Fruit fly (Drosophila melanogaster): ENCODE data around the gene sowah.

The sowah gene

dm6 chr3L:12549471-12549870 lies 22.9 kb downstream of the sowah start:
- no peak for TF ChIP-seq fru (GFP tag; optimal IDR thresholded peaks at IDR 0.05)
- TF ChIP-seq CG32264 (GFP tag; optimal IDR thresholded peaks at IDR 0.05) = no peak
- no peak for TF ChIP-seq dsf (GFP tag; optimal IDR thresholded peaks at IDR 0.05; ENCODE audit: borderline replicate concordance)
- TF ChIP-seq ey (GFP tag; optimal IDR thresholded peaks at IDR 0.05) = no peak
- no peak for TF ChIP-seq GATAd (GFP tag; optimal IDR thresholded peaks at IDR 0.05)
- no peak for TF ChIP-seq tai (GFP tag; optimal IDR thresholded peaks at IDR 0.05)

- TF ChIP-seq brk (GFP tag; optimal IDR thresholded peaks at IDR 0.05) (no peak), Myc (optimal IDR thresholded peaks at IDR 0.05) (peak; percentile 31), dmrt93B (GFP tag; optimal IDR thresholded peaks at IDR 0.05) (no peak), CrebA (GFP tag; optimal IDR thresholded peaks at IDR 0.05; ENCODE audit: borderline replicate concordance) (no peak), CG32264 (GFP tag; optimal IDR thresholded peaks at IDR 0.05) (no peak), Dif (GFP tag; optimal IDR thresholded peaks at IDR 0.05; ENCODE audit: partially characterized antibody) (no peak)
Measured at dm6 chr3L:12537123-12537522, 35.2 kb downstream of the sowah start, which contains the start of gene CG4069. TSS of gene CG4069 (minus strand) at chr3L:12537315.

dm6 chr3L:12534318-12534717 lies 38.0 kb downstream of the sowah start, which contains the start of gene Pmm2:
TSS of gene Pmm2 (plus strand) at chr3L:12534590.
- no peak for TF ChIP-seq Rel (GFP tag; optimal IDR thresholded peaks at IDR 0.05)
- peak; percentile 2 for TF ChIP-seq Rel (tag; optimal IDR thresholded peaks at IDR 0.05)
- no peak for TF ChIP-seq fru (GFP tag; optimal IDR thresholded peaks at IDR 0.05)
- no peak for TF ChIP-seq Vsx2 (GFP tag; optimal IDR thresholded peaks at IDR 0.05; ENCODE audit: partially characterized antibody)

- TF ChIP-seq Jra (GFP tag; optimal IDR thresholded peaks at IDR 0.05) = no peak
- peak; percentile 4 for TF ChIP-seq Sp1 (GFP tag; optimal IDR thresholded peaks at IDR 0.05)
- no peak for TF ChIP-seq Mio (GFP tag; optimal IDR thresholded peaks at IDR 0.05)
- no peak for TF ChIP-seq usp (GFP tag; optimal IDR thresholded peaks at IDR 0.05)
- TF ChIP-seq Dif (GFP tag; optimal IDR thresholded peaks at IDR 0.05; ENCODE audit: partially characterized antibody) = no peak
- TF ChIP-seq OdsH (GFP tag; optimal IDR thresholded peaks at IDR 0.05) = no peak
- TF ChIP-seq br (GFP tag; optimal IDR thresholded peaks at IDR 0.05) = no peak
- TF ChIP-seq Hr83 (GFP tag; optimal IDR thresholded peaks at IDR 0.05; ENCODE audit: poor library complexity, severe bottlenecking) = no peak
- TF ChIP-seq sv (GFP tag; optimal IDR thresholded peaks at IDR 0.05) = peak; percentile 16
- peak; percentile 81 for TF ChIP-seq dmrt93B (GFP tag; optimal IDR thresholded peaks at IDR 0.05)
- TF ChIP-seq jim (GFP tag; optimal IDR thresholded peaks at IDR 0.05) = no peak
- TF ChIP-seq woc (GFP tag; optimal IDR thresholded peaks at IDR 0.05) = peak; percentile 46
- TF ChIP-seq Hnf4 (GFP tag; optimal IDR thresholded peaks at IDR 0.05) = no peak
- no peak for TF ChIP-seq Hr78 (GFP tag; optimal IDR thresholded peaks at IDR 0.05)
- peak; percentile 39 for TF ChIP-seq Myc (optimal IDR thresholded peaks at IDR 0.05)
- peak; percentile 23 for TF ChIP-seq rgr (GFP tag; optimal IDR thresholded peaks at IDR 0.05)
- TF ChIP-seq foxo (GFP tag; optimal IDR thresholded peaks at IDR 0.05) = peak in 1 of 2 experiments; percentile 75
- TF ChIP-seq dsf (GFP tag; optimal IDR thresholded peaks at IDR 0.05; ENCODE audit: borderline replicate concordance) = no peak
- TF ChIP-seq N (GFP tag; optimal IDR thresholded peaks at IDR 0.05) = no peak
- no peak for TF ChIP-seq h (GFP tag; optimal IDR thresholded peaks at IDR 0.05)
- no peak for TF ChIP-seq brk (GFP tag; optimal IDR thresholded peaks at IDR 0.05)
- TF ChIP-seq sage (GFP tag; optimal IDR thresholded peaks at IDR 0.05) = peak; percentile 56
- TF ChIP-seq Abd-B (GFP tag; optimal IDR thresholded peaks at IDR 0.05) = no peak
- TF ChIP-seq fru (GFP tag; optimal IDR thresholded peaks at IDR 0.05) = peak; percentile 63
- TF ChIP-seq psq (GFP tag; optimal IDR thresholded peaks at IDR 0.05) = no peak
- TF ChIP-seq CG9705 (GFP tag; optimal IDR thresholded peaks at IDR 0.05) = peak; percentile 28
- no peak for TF ChIP-seq Vsx2 (GFP tag; optimal IDR thresholded peaks at IDR 0.05; ENCODE audit: partially characterized antibody)
- TF ChIP-seq CrebA (GFP tag; optimal IDR thresholded peaks at IDR 0.05; ENCODE audit: borderline replicate concordance) = no peak
- no peak for TF ChIP-seq tai (GFP tag; optimal IDR thresholded peaks at IDR 0.05)
- no peak for TF ChIP-seq Dfd (GFP tag; optimal IDR thresholded peaks at IDR 0.05)
- TF ChIP-seq HLH106 (tag; optimal IDR thresholded peaks at IDR 0.05) = peak; percentile 94
- TF ChIP-seq pan (optimal IDR thresholded peaks at IDR 0.05) = no peak
- TF ChIP-seq CG32264 (GFP tag; optimal IDR thresholded peaks at IDR 0.05) = no peak
- TF ChIP-seq lola (GFP tag; optimal IDR thresholded peaks at IDR 0.05) = no peak
- no peak for TF ChIP-seq dl (GFP tag; optimal IDR thresholded peaks at IDR 0.05; ENCODE audit: insufficient read depth in 1 of 2, partially characterized antibody in 2 of 2)
- TF ChIP-seq Rel (GFP tag; optimal IDR thresholded peaks at IDR 0.05) = no peak
- TF ChIP-seq Rel (tag; optimal IDR thresholded peaks at IDR 0.05) = peak; percentile 80
- TF ChIP-seq GATAd (GFP tag; optimal IDR thresholded peaks at IDR 0.05) = no peak
- no peak for TF ChIP-seq ey (GFP tag; optimal IDR thresholded peaks at IDR 0.05)
Measured at dm6 chr3L:12533392-12534070, 38.8 kb downstream of the sowah start, which contains the start of the genes Tsf2 and CG34242. TSS of gene Tsf2 (minus strand) at chr3L:12533724. TSS of gene CG34242 (plus strand) at chr3L:12533996.
